Worm (Caenorhabditis elegans): ENCODE measurements around the gene F48G7.5.

The F48G7.5 gene

DNA sequence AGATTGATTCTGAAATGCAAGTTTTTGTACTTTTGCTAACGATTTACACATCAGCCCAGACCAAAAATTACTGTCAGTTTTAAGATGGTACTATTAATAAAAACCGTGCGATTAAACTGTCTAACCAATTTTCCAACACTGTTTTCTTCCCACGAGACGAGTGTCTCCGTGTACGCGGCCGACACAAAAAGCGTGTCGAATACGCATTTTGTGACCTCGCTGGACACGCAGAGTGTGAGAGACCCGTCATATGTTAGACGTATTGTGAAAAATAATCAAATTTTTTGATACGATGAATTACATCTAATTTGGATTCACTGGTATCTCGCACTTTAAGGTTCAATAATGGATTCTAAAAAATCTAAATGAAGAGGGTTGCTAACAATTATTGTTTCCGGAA is 12.9 kb upstream of the F48G7.5 start (continued):
- TF ChIP-seq rcor-1 (GFP tag; IDR thresholded peaks at IDR 0.05) (no peak), sptf-2 (GFP tag; optimal IDR thresholded peaks at IDR 0.05) (no peak), nhr-120 (GFP tag; IDR thresholded peaks at IDR 0.05) (no peak), hlh-26 (GFP tag; conservative IDR thresholded peaks at IDR 0.05) (no peak), mxl-1 (tag; optimal IDR thresholded peaks at IDR 0.05) (no peak), ceh-79 (tag; optimal IDR thresholded peaks at IDR 0.05) (no peak), Y67H2A.10 (GFP tag; conservative IDR thresholded peaks at IDR 0.05) (no peak), ceh-100 (GFP tag; IDR thresholded peaks at IDR 0.05) (no peak), ztf-3 (GFP tag; optimal IDR thresholded peaks at IDR 0.05) (no peak), snpc-1.1 (tag; optimal IDR thresholded peaks at IDR 0.05; ENCODE audit: insufficient read depth) (peak; percentile 18), attf-3 (GFP tag; conservative IDR thresholded peaks at IDR 0.05) (no peak), F23B12.7 (tag; optimal IDR thresholded peaks at IDR 0.05; ENCODE audit: insufficient read depth) (no peak), ama-1 (optimal IDR thresholded peaks at IDR 0.05) (no peak), ama-1 (GFP tag; optimal IDR thresholded peaks at IDR 0.05) (no peak), Y53G8AR.9 (GFP tag; conservative IDR thresholded peaks at IDR 0.05) (no peak), zfh-2 (GFP tag; conservative IDR thresholded peaks at IDR 0.05) (no peak), chd-7 (tag; optimal IDR thresholded peaks at IDR 0.05) (no peak), Y53F4B.3 (GFP tag; IDR thresholded peaks at IDR 0.05) (no peak), egrh-3 (GFP tag; IDR thresholded peaks at IDR 0.05) (no peak), Y56A3A.18 (GFP tag; IDR thresholded peaks at IDR 0.05) (no peak), ceh-27 (GFP tag; optimal IDR thresholded peaks at IDR 0.05) (peak; percentile 13), die-1 (tag; optimal IDR thresholded peaks at IDR 0.05) (no peak), akir-1 (GFP tag; optimal IDR thresholded peaks at IDR 0.05) (no peak), hmg-1.2 (GFP tag; IDR thresholded peaks at IDR 0.05) (no peak; the same call in 1 of the 2 replicates), somi-1 (GFP tag; optimal IDR thresholded peaks at IDR 0.05) (no peak)

DNA sequence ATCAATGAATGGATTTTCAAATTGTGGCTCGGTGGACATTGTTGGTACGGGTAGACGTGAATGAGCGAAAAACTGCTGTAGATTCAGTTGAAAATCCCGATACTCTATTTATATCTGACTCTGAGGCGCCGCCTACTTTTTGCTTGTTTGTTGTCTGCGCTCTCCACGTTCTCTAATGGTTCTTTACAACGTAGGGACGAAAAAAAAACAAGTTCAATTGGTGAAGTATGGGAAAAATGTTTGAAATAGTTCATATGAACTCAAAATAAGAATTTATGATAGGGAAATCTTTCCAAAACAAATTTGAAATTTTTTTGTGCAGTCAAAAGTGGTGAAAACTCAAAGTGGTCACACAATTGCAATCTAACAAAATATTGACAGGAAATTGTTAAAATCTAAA is 12.1 kb upstream of the F48G7.5 start, which contains the start of gene F48G7.10:
Gene F48G7.10, minus strand, starts transcription at position 101 of the 400 bp plus-strand sequence.
- no peak for TF ChIP-seq sptf-2 (GFP tag; optimal IDR thresholded peaks at IDR 0.05)
- no peak for TF ChIP-seq lir-1 (GFP tag; conservative IDR thresholded peaks at IDR 0.05)
- no peak for TF ChIP-seq chd-7 (tag; optimal IDR thresholded peaks at IDR 0.05)
- no peak for TF ChIP-seq let-607 (tag; optimal IDR thresholded peaks at IDR 0.05)
- TF ChIP-seq egrh-3 (GFP tag; IDR thresholded peaks at IDR 0.05) = no peak
- TF ChIP-seq madf-3 (GFP tag; IDR thresholded peaks at IDR 0.05) = no peak
- no peak for TF ChIP-seq bed-2 (GFP tag; IDR thresholded peaks at IDR 0.05)
- no peak for TF ChIP-seq somi-1 (GFP tag; optimal IDR thresholded peaks at IDR 0.05)
- no peak for TF ChIP-seq ceh-27 (GFP tag; optimal IDR thresholded peaks at IDR 0.05)
- TF ChIP-seq F37B4.10 (GFP tag; IDR thresholded peaks at IDR 0.05) = no peak

- TF ChIP-seq T26A5.8 (tag; optimal IDR thresholded peaks at IDR 0.05) (no peak), xnd-1 (tag; optimal IDR thresholded peaks at IDR 0.05) (no peak), madf-8 (GFP tag; conservative IDR thresholded peaks at IDR 0.05) (no peak), F23B12.7 (tag; optimal IDR thresholded peaks at IDR 0.05; ENCODE audit: insufficient read depth) (no peak), rcor-1 (GFP tag; IDR thresholded peaks at IDR 0.05) (no peak)
Measured at ce11 chrV:631832-632231, 9.1 kb upstream of the F48G7.5 start.

ce11 chrV:628527-628926 is 5.8 kb upstream of the F48G7.5 start, which contains the start of gene F48G7.9:
TSS of gene F48G7.9 (minus strand) at chrV:628627.
- TF ChIP-seq Y56A3A.18 (GFP tag; IDR thresholded peaks at IDR 0.05) = no peak
- TF ChIP-seq zfh-2 (GFP tag; conservative IDR thresholded peaks at IDR 0.05) = no peak
- TF ChIP-seq sea-2 (GFP tag; IDR thresholded peaks at IDR 0.05) = no peak
- TF ChIP-seq madf-8 (GFP tag; conservative IDR thresholded peaks at IDR 0.05) = no peak
- no peak for TF ChIP-seq mxl-1 (tag; optimal IDR thresholded peaks at IDR 0.05)
- no peak for TF ChIP-seq xnd-1 (tag; optimal IDR thresholded peaks at IDR 0.05)
- TF ChIP-seq nhr-179 (tag; optimal IDR thresholded peaks at IDR 0.05) = no peak
- no peak for TF ChIP-seq egl-44 (GFP tag; IDR thresholded peaks at IDR 0.05)
- no peak for TF ChIP-seq F57C9.4 (tag; optimal IDR thresholded peaks at IDR 0.05)
- TF ChIP-seq hmg-20 (GFP tag; IDR thresholded peaks at IDR 0.05) = no peak
- TF ChIP-seq gei-17 (GFP tag; optimal IDR thresholded peaks at IDR 0.05) = no peak

All from whole organism, young adult.